Fruit fly (Drosophila melanogaster) whole organism, embryonic: ENCODE results near the gene Tip60.
A peak's percentile ranks its signal among the peaks of the same experiment; 100 is the strongest.

Experiments
- Atf-2 ChIP-seq: fragments of 200-800 bp; sonication (Bioruptor generic); optimal IDR thresholded peaks from 2 replicates; lab custom pipeline; 2016; ENCODE audit warnings: missing biosample characterization, missing genetic modification characterization
- Atf3 ChIP-seq: fragments of 200-800 bp; sonication (Bioruptor generic); optimal IDR thresholded peaks from 3 replicates; lab custom pipeline; 2016; ENCODE audit warnings: missing biosample characterization, missing genetic modification characterization
- Atf6 ChIP-seq: fragments of 200-800 bp; sonication (Bioruptor generic); IDR thresholded peaks from 2 replicates; pipeline ENCODE4 v1.3.6; 2022; ENCODE audit warnings: missing biosample characterization, missing genetic modification characterization
- BEAF-32 ChIP-seq: fragments of 200-800 bp; sonication (Bioruptor generic); optimal IDR thresholded peaks from 3 replicates; lab custom pipeline; 2017; ENCODE audit warnings: missing biosample characterization, missing genetic modification characterization, mild to moderate bottlenecking, moderate library complexity, missing genetic modification reagents
- CG12769 ChIP-seq: fragments of 200-800 bp; sonication (Bioruptor generic); optimal IDR thresholded peaks from 2 replicates; lab custom pipeline; 2019; ENCODE audit warnings: missing biosample characterization, mild to moderate bottlenecking, missing genetic modification characterization, moderate library complexity
- CG13287 ChIP-seq: fragments of 200-800 bp; sonication (Bioruptor generic); IDR thresholded peaks from 2 replicates; pipeline ENCODE4 v1.3.6; 2022; ENCODE audit warnings: missing biosample characterization, missing genetic modification characterization; ENCODE audit not compliant: partially characterized antibody
- CG13296 ChIP-seq: fragments of 200-800 bp; sonication (Bioruptor generic); optimal IDR thresholded peaks from 3 replicates; lab custom pipeline; 2018; ENCODE audit warnings: missing biosample characterization, mild to moderate bottlenecking, missing genetic modification characterization
- CG13775 ChIP-seq: fragments of 200-800 bp; sonication (Bioruptor generic); optimal IDR thresholded peaks from 3 replicates; lab custom pipeline; 2017; ENCODE audit warnings: missing biosample characterization, mild to moderate bottlenecking, missing genetic modification characterization
- CG14667 ChIP-seq: fragments of 200-800 bp; sonication (Bioruptor generic); IDR thresholded peaks from 2 replicates; pipeline ENCODE4 v1.3.6; 2022; ENCODE audit warnings: missing biosample characterization, missing genetic modification characterization
- CG1602 ChIP-seq: fragments of 200-800 bp; sonication (Bioruptor generic); optimal IDR thresholded peaks from 3 replicates; lab custom pipeline; 2016; ENCODE audit warnings: missing biosample characterization, missing genetic modification characterization
- CG18011 ChIP-seq: fragments of 200-800 bp; sonication (Bioruptor generic); optimal IDR thresholded peaks from 2 replicates; lab custom pipeline; 2017; ENCODE audit warnings: missing biosample characterization, missing genetic modification characterization, mild to moderate bottlenecking, moderate library complexity, missing genotype
- CG18262 ChIP-seq: fragments of 200-800 bp; optimal IDR thresholded peaks from 3 replicates; lab custom pipeline; 2019; ENCODE audit warnings: missing biosample characterization, mild to moderate bottlenecking, missing genetic modification characterization, moderate library complexity
- CG18476 ChIP-seq: fragments of 200-800 bp; sonication (Bioruptor generic); optimal IDR thresholded peaks from 2 replicates; lab custom pipeline; 2016; ENCODE audit warnings: missing biosample characterization, mild to moderate bottlenecking, missing genetic modification characterization
- CG18599 ChIP-seq: fragments of 200-800 bp; sonication (Bioruptor generic); optimal IDR thresholded peaks from 3 replicates; lab custom pipeline; 2017; ENCODE audit warnings: missing biosample characterization, missing genetic modification characterization, mild to moderate bottlenecking, moderate library complexity, missing genetic modification reagents
- CG2889 ChIP-seq: fragments of 200-800 bp; sonication (Bioruptor generic); IDR thresholded peaks from 3 replicates; pipeline ENCODE4 v1.3.6; 2022; ENCODE audit warnings: missing biosample characterization, missing genetic modification characterization
- CG7357 ChIP-seq: fragments of 200-800 bp; sonication (Bioruptor generic); IDR thresholded peaks from 3 replicates; pipeline ENCODE4 v1.3.6; 2022; ENCODE audit warnings: missing biosample characterization, missing genetic modification characterization
- CG7372 ChIP-seq: fragments of 200-800 bp; sonication (Bioruptor generic); IDR thresholded peaks from 2 replicates; pipeline ENCODE4 v1.3.6; 2022; ENCODE audit warnings: missing biosample characterization, missing genetic modification characterization
- CG7987 ChIP-seq: fragments of 200-800 bp; sonication (Bioruptor generic); optimal IDR thresholded peaks from 2 replicates; lab custom pipeline; 2018; ENCODE audit warnings: missing biosample characterization, mild to moderate bottlenecking, missing genetic modification characterization, moderate library complexity
- CG8388 ChIP-seq: fragments of 200-800 bp; sonication (Bioruptor generic); optimal IDR thresholded peaks from 2 replicates; lab custom pipeline; 2019; ENCODE audit warnings: missing biosample characterization, mild to moderate bottlenecking, missing genetic modification characterization, moderate library complexity
- CG8944 ChIP-seq: fragments of 200-800 bp; sonication (Bioruptor generic); optimal IDR thresholded peaks from 3 replicates; lab custom pipeline; 2016; ENCODE audit warnings: missing biosample characterization, missing genetic modification characterization
- ERR ChIP-seq: fragments of 200-800 bp; sonication (Bioruptor generic); optimal IDR thresholded peaks from 2 replicates; lab custom pipeline; 2016; ENCODE audit warnings: missing biosample characterization, missing genetic modification characterization
- Gug ChIP-seq: fragments of 200-800 bp; sonication (Bioruptor generic); IDR thresholded peaks from 4 replicates; pipeline ENCODE4 v1.3.6; 2022; ENCODE audit warnings: missing biosample characterization, missing genetic modification characterization
- Hr39 ChIP-seq: fragments of >200 bp; optimal IDR thresholded peaks from 2 replicates; lab custom pipeline; 2017
- Max ChIP-seq: fragments of 200-800 bp; sonication (Bioruptor generic); optimal IDR thresholded peaks from 2 replicates; lab custom pipeline; 2016; ENCODE audit warnings: missing biosample characterization, mild to moderate bottlenecking, missing genetic modification characterization
- Med ChIP-seq: fragments of 200-800 bp; sonication (Bioruptor generic); peaks from one replicate; lab custom pipeline; 2016; ENCODE audit warnings: missing biosample characterization, missing genetic modification characterization, mild to moderate bottlenecking, inconsistent platforms, moderate library complexity
- Mrtf ChIP-seq: fragments of 200-800 bp; sonication (Bioruptor generic); IDR thresholded peaks from 3 replicates; pipeline ENCODE4 v1.3.6; 2022; ENCODE audit warnings: missing biosample characterization, missing genetic modification characterization
- Nf-YA ChIP-seq: fragments of 200-800 bp; sonication (Bioruptor generic); IDR thresholded peaks from 2 replicates; pipeline ENCODE4 v1.3.6; 2022; ENCODE audit warnings: missing biosample characterization, missing genetic modification characterization
- PHDP ChIP-seq: fragments of 200-800 bp; sonication (Bioruptor generic); optimal IDR thresholded peaks from 3 replicates; lab custom pipeline; 2018; ENCODE audit warnings: missing biosample characterization, mild to moderate bottlenecking, missing genetic modification characterization, moderate library complexity
- Six4 ChIP-seq: fragments of 200-800 bp; sonication (Bioruptor generic); optimal IDR thresholded peaks from 2 replicates; lab custom pipeline; 2016; ENCODE audit warnings: missing biosample characterization, missing genetic modification characterization
- Sry-β ChIP-seq: fragments of 200-800 bp; sonication (Bioruptor generic); optimal IDR thresholded peaks from 2 replicates; lab custom pipeline; 2018; ENCODE audit warnings: missing biosample characterization, mild to moderate bottlenecking, missing genetic modification characterization, moderate library complexity
- Ssrp ChIP-seq: fragments of 200-800 bp; sonication (Bioruptor generic); optimal IDR thresholded peaks from 2 replicates; lab custom pipeline; 2018; ENCODE audit warnings: missing biosample characterization, mild to moderate bottlenecking, missing genetic modification characterization, moderate library complexity
- YL-1 ChIP-seq: fragments of 200-800 bp; sonication (Bioruptor generic); optimal IDR thresholded peaks from 3 replicates; lab custom pipeline; 2017; ENCODE audit warnings: missing biosample characterization, mild to moderate bottlenecking, missing genetic modification characterization
- abd-A ChIP-seq: fragments of 200-800 bp; sonication (Bioruptor generic); optimal IDR thresholded peaks from 3 replicates; lab custom pipeline; 2019; ENCODE audit warnings: missing biosample characterization, mild to moderate bottlenecking, missing genetic modification characterization, moderate library complexity
- cad ChIP-seq: fragments of >200 bp; optimal IDR thresholded peaks from 2 replicates; lab custom pipeline; 2017; ENCODE audit warnings: missing biosample characterization, missing genetic modification characterization
- chif ChIP-seq, 2 experiments: fragments of 200-800 bp; sonication (Bioruptor generic); optimal IDR thresholded peaks; 3 replicates each; lab custom pipeline; 2016; ENCODE audit warnings: missing biosample characterization in 2 of 2, missing genetic modification characterization in 2 of 2
- crc ChIP-seq: fragments of 200-800 bp; sonication (Bioruptor generic); optimal IDR thresholded peaks from 2 replicates; lab custom pipeline; 2016; ENCODE audit warnings: missing biosample characterization, missing genetic modification characterization
- croc ChIP-seq: fragments of 200-800 bp; sonication (Bioruptor generic); conservative IDR thresholded peaks from 3 replicates; pipeline ENCODE4 v1.3.6; 2022; ENCODE audit warnings: missing biosample characterization, missing genetic modification characterization
- dmrt99B ChIP-seq: fragments of 200-800 bp; sonication (Bioruptor generic); optimal IDR thresholded peaks from 2 replicates; lab custom pipeline; 2018; ENCODE audit warnings: missing biosample characterization, mild to moderate bottlenecking, missing genetic modification characterization, moderate library complexity
- dysf ChIP-seq: fragments of 200-800 bp; sonication (Bioruptor generic); IDR thresholded peaks from 3 replicates; pipeline ENCODE4 v1.3.6; 2022; ENCODE audit warnings: missing biosample characterization, missing genetic modification characterization
- emc ChIP-seq: fragments of 200-800 bp; sonication (Bioruptor generic); optimal IDR thresholded peaks from 2 replicates; lab custom pipeline; 2016; ENCODE audit warnings: missing biosample characterization, missing genetic modification characterization
- gro ChIP-seq: fragments of 200-800 bp; sonication (Bioruptor generic); optimal IDR thresholded peaks from 2 replicates; lab custom pipeline; 2016; ENCODE audit warnings: missing biosample characterization, missing genetic modification characterization
- jumu ChIP-seq: fragments of 200-800 bp; sonication (Bioruptor generic); optimal IDR thresholded peaks from 3 replicates; lab custom pipeline; 2016; ENCODE audit warnings: missing biosample characterization, missing genetic modification characterization
- lab ChIP-seq: fragments of 200-800 bp; sonication (Bioruptor generic); optimal IDR thresholded peaks from 3 replicates; lab custom pipeline; 2017; ENCODE audit warnings: missing biosample characterization, missing genetic modification characterization, mild to moderate bottlenecking, moderate library complexity, missing genetic modification reagents
- lmd ChIP-seq: fragments of 200-800 bp; sonication (Bioruptor generic); IDR thresholded peaks from 2 replicates; pipeline ENCODE4 v1.3.6; 2022; ENCODE audit warnings: missing biosample characterization, missing genetic modification characterization
- pho ChIP-seq: fragments of 200-800 bp; sonication (Bioruptor generic); optimal IDR thresholded peaks from 2 replicates; lab custom pipeline; 2016; ENCODE audit warnings: missing biosample characterization, missing genetic modification characterization
- pita ChIP-seq: fragments of 200-800 bp; sonication (Bioruptor generic); optimal IDR thresholded peaks from 2 replicates; lab custom pipeline; 2017; ENCODE audit warnings: missing biosample characterization, mild to moderate bottlenecking, missing genetic modification characterization
- pnt ChIP-seq: fragments of 200-800 bp; sonication (Bioruptor generic); optimal IDR thresholded peaks from 3 replicates; lab custom pipeline; 2016; ENCODE audit warnings: missing biosample characterization, missing genetic modification characterization
- sc ChIP-seq, 3 experiments: fragments of >200 bp in 2 of 3; fragments of 200-800 bp in 1 of 3; sonication (Bioruptor generic) in 1 of 3; optimal IDR thresholded peaks; 2 replicates in 2 of 3; 3 replicates in 1 of 3; lab custom pipeline; 2017; ENCODE audit warnings: mild to moderate bottlenecking in 1 of 3, missing biosample characterization in 1 of 3, missing genetic modification characterization in 1 of 3, missing genetic modification reagents in 1 of 3
- sens ChIP-seq: fragments of 200-800 bp; sonication (Bioruptor generic); peaks from one replicate; lab custom pipeline; 2016; ENCODE audit warnings: missing biosample characterization, missing genetic modification characterization
- sisA ChIP-seq: fragments of 200-800 bp; sonication (Bioruptor generic); IDR thresholded peaks from 2 replicates; pipeline ENCODE4 v1.3.6; 2022; ENCODE audit warnings: missing biosample characterization, missing genetic modification characterization
- usp ChIP-seq: fragments of >200 bp; optimal IDR thresholded peaks from 2 replicates; lab custom pipeline; 2017; ENCODE audit warnings: missing biosample characterization, missing genetic modification characterization

Gene Tip60

dm6 chrX:4106756-4107155, 10.5 kb downstream of the Tip60 start (continued):
- TF ChIP-seq CG7987 (GFP tag; lab: Kevin White, UChicago) (no peak), Gug (GFP tag; lab: Robert Waterston, UW) (0 out of 4 replicates have a peak, but pooled peaks have one; percentile 4), lmd (0 out of 2 replicates have a peak, but pooled peaks have one; percentile 4), YL-1 (no peak), jumu (GFP tag; lab: Kevin White, UChicago) (no peak), CG18476 (GFP tag; lab: Kevin White, UChicago) (no peak), CG13775 (GFP tag; lab: Kevin White, UChicago) (peak; percentile 9), PHDP (peak; percentile 21), croc (GFP tag; lab: Robert Waterston, UW) (peak; percentile 30; the same call in 2 of the 3 replicates), Six4 (GFP tag; lab: Kevin White, UChicago) (no peak), Hr39 (lab: Kevin White, UChicago) (no peak), dmrt99B (tag; lab: Kevin White, UChicago) (no peak), Sry-β (GFP tag; lab: Kevin White, UChicago) (no peak), pita (GFP tag; lab: Kevin White, UChicago) (no peak), CG8944 (peak; percentile 4), Max (no peak), gro (GFP tag; lab: Kevin White, UChicago) (no peak), Atf6 (GFP tag; lab: Robert Waterston, UW) (no peak), CG14667 (GFP tag; lab: Robert Waterston, UW) (no peak), CG13296 (no peak), CG18011 (GFP tag; lab: Kevin White, UChicago) (no peak), CG12769 (tag; lab: Kevin White, UChicago) (peak; percentile 6), CG18262 (tag; lab: Kevin White, UChicago) (peak; percentile 63), Nf-YA (no peak), usp (GFP tag; lab: Kevin White, UChicago) (no peak), pho (no peak), sens (peak; percentile 89), Atf-2 (no peak), sc (optimal IDR thresholded peaks at IDR 0.05; lab: Kevin White, UChicago) (no peak), sc (GFP tag; optimal IDR thresholded peaks at IDR 0.05; lab: Kevin White, UChicago) (peak; percentile 3), CG18599 (peak; percentile 48), CG2889 (GFP tag; lab: Robert Waterston, UW) (no peak), chif (GFP tag; optimal IDR thresholded peaks at IDR 0.05; lab: Kevin White, UChicago) (peak in 1 of 2 experiments; percentile 33), lab (GFP tag; lab: Kevin White, UChicago) (peak; percentile 36), ERR (no peak), Atf3 (GFP tag; lab: Kevin White, UChicago) (no peak), cad (no peak), crc (GFP tag; lab: Kevin White, UChicago) (no peak), Ssrp (tag; lab: Kevin White, UChicago) (peak; percentile 41), emc (no peak), sisA (peak; percentile 24; the same call in 1 of the 2 replicates), CG8388 (GFP tag; lab: Kevin White, UChicago) (peak; percentile 26), BEAF-32 (GFP tag; lab: Kevin White, UChicago) (no peak), CG13287 (GFP tag; lab: Robert Waterston, UW) (no peak), Mrtf (GFP tag; lab: Robert Waterston, UW) (0 out of 3 replicates have a peak, but pooled peaks have one; percentile 14), CG7372 (GFP tag; lab: Robert Waterston, UW) (no peak), CG7357 (GFP tag; lab: Robert Waterston, UW) (0 out of 3 replicates have a peak, but pooled peaks have one; percentile 19), pnt (GFP tag; lab: Kevin White, UChicago) (peak; percentile 4), dysf (GFP tag; lab: Robert Waterston, UW) (peak; percentile 35; the same call in 2 of the 3 replicates), CG1602 (GFP tag; lab: Kevin White, UChicago) (no peak), abd-A (tag; lab: Kevin White, UChicago) (no peak), Med (GFP tag; lab: Kevin White, UChicago) (peak; percentile 82)
